Fruit fly (Drosophila melanogaster) S2 (cell line): ENCODE data around the gene CG7557.

Source experiments
- CG8478 ChIP-seq: fragments of >200 bp; optimal IDR thresholded peaks from 2 replicates; lab custom pipeline; 2018
- CTCF ChIP-seq, 2 experiments: fragments of >200 bp; optimal IDR thresholded peaks; 2 replicates each; lab custom pipeline; 2018

The CG7557 gene

dm6 chr3L:11444861-11445260, at the start of gene CG7557:
Gene CG7557 (plus strand): TSS chr3L:11445161.
- TF ChIP-seq CTCF (optimal IDR thresholded peaks at IDR 0.05; lab: Kevin White, UChicago) (no peak), CG8478 (no peak)

dm6 chr3L:11397093-11397592, 47.8 kb upstream of the CG7557 start, which contains the start of gene CG44362:
Gene CG44362 (plus strand): TSS chr3L:11397542.
- TF ChIP-seq CTCF (optimal IDR thresholded peaks at IDR 0.05; lab: Kevin White, UChicago) (no peak), CG8478 (no peak)

dm6 chr3L:11398484-11399088, 46.4 kb upstream of the CG7557 start:
- TF ChIP-seq CTCF (optimal IDR thresholded peaks at IDR 0.05; lab: Kevin White, UChicago) (no peak), CG8478 (no peak)

dm6 chr3L:11399437-11399836, 45.5 kb upstream of the CG7557 start:
- TF ChIP-seq CTCF (optimal IDR thresholded peaks at IDR 0.05; lab: Kevin White, UChicago) (no peak), CG8478 (no peak)

- TF ChIP-seq CG8478 (no peak), CTCF (optimal IDR thresholded peaks at IDR 0.05; lab: Kevin White, UChicago) (no peak)
These were observed 44.7 kb upstream of the CG7557 start for dm6 chr3L:11400262-11400661.

dm6 chr3L:11400673-11401186, 44.2 kb upstream of the CG7557 start:
- TF ChIP-seq CG8478 (no peak), CTCF (optimal IDR thresholded peaks at IDR 0.05; lab: Kevin White, UChicago) (no peak)

- no peak for TF ChIP-seq CG8478
- TF ChIP-seq CTCF (optimal IDR thresholded peaks at IDR 0.05; lab: Kevin White, UChicago), result no peak
These were observed 42.7 kb upstream of the CG7557 start for dm6 chr3L:11402305-11402704.

- TF ChIP-seq CTCF (optimal IDR thresholded peaks at IDR 0.05; lab: Kevin White, UChicago), result no peak
- no peak for TF ChIP-seq CG8478
These were observed 41.4 kb upstream of the CG7557 start for dm6 chr3L:11403542-11403941.

dm6 chr3L:11405362-11406254, 39.4 kb upstream of the CG7557 start:
- no peak for TF ChIP-seq CG8478
- no peak for TF ChIP-seq CTCF (optimal IDR thresholded peaks at IDR 0.05; lab: Kevin White, UChicago)

- TF ChIP-seq CG8478, result no peak
- no peak for TF ChIP-seq CTCF (optimal IDR thresholded peaks at IDR 0.05; lab: Kevin White, UChicago)
These were observed 38.3 kb upstream of the CG7557 start for dm6 chr3L:11406535-11407201.

- TF ChIP-seq CTCF (optimal IDR thresholded peaks at IDR 0.05; lab: Kevin White, UChicago) (no peak), CG8478 (no peak)
These were observed 37.6 kb upstream of the CG7557 start for dm6 chr3L:11407202-11407829.

- TF ChIP-seq CG8478, result no peak
- TF ChIP-seq CTCF (optimal IDR thresholded peaks at IDR 0.05; lab: Kevin White, UChicago), result no peak
These were observed 36.5 kb upstream of the CG7557 start for dm6 chr3L:11408282-11409047.

- no peak for TF ChIP-seq CTCF (optimal IDR thresholded peaks at IDR 0.05; lab: Kevin White, UChicago)
- no peak for TF ChIP-seq CG8478
These were observed 34.5 kb upstream of the CG7557 start for dm6 chr3L:11410505-11410904.

dm6 chr3L:11413697-11414096, 31.3 kb upstream of the CG7557 start:
- TF ChIP-seq CTCF (optimal IDR thresholded peaks at IDR 0.05; lab: Kevin White, UChicago), result no peak
- TF ChIP-seq CG8478, result no peak
